Worm (Caenorhabditis elegans): Measurements from ENCODE around the gene Y73B6BL.23.

DNA sequence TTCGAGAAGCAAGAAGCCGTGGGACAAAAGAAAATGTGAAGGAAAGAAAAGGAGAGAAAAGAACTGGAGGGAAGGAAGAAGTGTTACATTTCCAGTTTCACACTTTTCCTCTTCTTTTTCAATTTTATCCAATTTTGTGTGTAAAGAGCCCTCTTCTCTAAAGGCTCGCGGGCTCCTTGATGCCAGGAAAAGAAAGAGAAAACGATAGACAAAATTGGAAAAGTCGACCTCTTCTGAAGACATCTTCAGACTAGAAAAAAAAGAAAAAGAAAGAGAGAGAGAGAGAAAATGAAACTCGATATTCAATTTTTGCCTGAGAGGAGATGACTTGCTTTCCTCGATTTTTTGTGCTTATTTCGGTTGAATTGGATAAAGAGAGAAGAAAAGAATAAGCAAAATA lies 33.9 kb downstream of the Y73B6BL.23 start:
- no peak for TF ChIP-seq dao-5 (tag; optimal IDR thresholded peaks at IDR 0.05)
- no peak for TF ChIP-seq him-1 (tag; optimal IDR thresholded peaks at IDR 0.05)
